Worm (Caenorhabditis elegans) whole organism, young adult: ENCODE results near the gene E02C12.19.

Source experiments
- ama-1 ChIP-seq, 3 experiments: fragments of 150-350 bp in 1 of 3; sonication (generic microtip) in 2 of 3; optimal IDR thresholded peaks; 2 replicates each; lab custom pipeline; 2014 to 2018; ENCODE audit warnings: missing biosample characterization in 2 of 3, missing genetic modification characterization in 2 of 3, missing genetic modification reagents in 2 of 3
- ztf-6 ChIP-seq: fragments of 200-800 bp; sonication (Bioruptor generic); IDR thresholded peaks from 2 replicates; pipeline ENCODE4 v1.3.6; 2022; ENCODE audit warnings: missing genetic modification reagents, missing genetic modification characterization, missing compliant biosample characterization

- TF ChIP-seq ama-1 (optimal IDR thresholded peaks at IDR 0.05; lab: Kevin White, UChicago) (no peak), ama-1 (GFP tag; optimal IDR thresholded peaks at IDR 0.05; lab: Kevin White, UChicago) (no peak), ztf-6 (GFP tag; lab: Robert Waterston, UW) (no peak)
Observed at ce11 chrV:9422745-9423144, 46.4 kb upstream of the E02C12.19 start.
